Worm (Caenorhabditis elegans) whole organism, L4 larva: ENCODE data around the gene rsa-2.

Experiments
- D1046.2 ChIP-seq: fragments of 200-800 bp; sonication (Bioruptor generic); IDR thresholded peaks from 2 replicates; pipeline ENCODE4 v1.3.6; 2022; ENCODE audit warnings: missing genetic modification characterization, missing compliant biosample characterization
- F49E8.2 ChIP-seq: sonication (generic microtip); optimal IDR thresholded peaks from 2 replicates; lab custom pipeline; 2016; ENCODE audit warnings: missing compliant biosample characterization, mild to moderate bottlenecking, missing genetic modification characterization, borderline replicate concordance
- T20F7.1 ChIP-seq: fragments of 200-800 bp; sonication (Bioruptor generic); optimal IDR thresholded peaks from 2 replicates; lab custom pipeline; 2018; ENCODE audit warnings: mild to moderate bottlenecking, missing genetic modification characterization, missing compliant biosample characterization
- T26A8.4 ChIP-seq: fragments of 200-800 bp; sonication (Bioruptor generic); IDR thresholded peaks from 2 replicates; pipeline ENCODE4 v1.3.6; 2022; ENCODE audit warnings: missing genetic modification characterization, missing compliant biosample characterization
- Y105C5A.15 ChIP-seq: fragments of 200-800 bp; sonication (Bioruptor generic); IDR thresholded peaks from 2 replicates; pipeline ENCODE4 v1.3.6; 2022; ENCODE audit warnings: missing genetic modification characterization, missing compliant biosample characterization
- Y5F2A.4 ChIP-seq: fragments of 200-800 bp; sonication (Bioruptor generic); optimal IDR thresholded peaks from 2 replicates; lab custom pipeline; 2018; ENCODE audit warnings: mild to moderate bottlenecking, missing genetic modification characterization, missing compliant biosample characterization
- ZK337.2 ChIP-seq: fragments of 200-800 bp; sonication (Bioruptor generic); IDR thresholded peaks from 2 replicates; pipeline ENCODE4 v1.3.6; 2022; ENCODE audit warnings: missing genetic modification reagents, missing genetic modification characterization, missing compliant biosample characterization
- aha-1 ChIP-seq: fragments of 150-350 bp; peaks from one replicate; lab custom pipeline; 2014; ENCODE audit warnings: missing biosample characterization, missing genetic modification characterization
- aly-2 ChIP-seq: sonication (generic microtip); optimal IDR thresholded peaks from 2 replicates; lab custom pipeline; 2018; ENCODE audit warnings: missing biosample characterization, missing genetic modification characterization
- ama-1 ChIP-seq: fragments of 150-350 bp; optimal IDR thresholded peaks from 2 replicates; lab custom pipeline; 2014; ENCODE audit warnings: inconsistent platforms, mixed read lengths
- attf-4 ChIP-seq: sonication (generic microtip); optimal IDR thresholded peaks from 3 replicates; lab custom pipeline; 2017; ENCODE audit warnings: missing biosample characterization, missing genetic modification characterization
- ceh-28 ChIP-seq: fragments of 150-350 bp; optimal IDR thresholded peaks from 2 replicates; lab custom pipeline; 2014; ENCODE audit warnings: missing biosample characterization, missing genetic modification reagents, missing genetic modification characterization
- ceh-32 ChIP-seq: sonication (generic microtip); optimal IDR thresholded peaks from 2 replicates; lab custom pipeline; 2016; ENCODE audit warnings: mild to moderate bottlenecking, missing genetic modification characterization, missing compliant biosample characterization; ENCODE audit not compliant: poor library complexity
- ceh-44 ChIP-seq: fragments of 200-800 bp; sonication (Bioruptor generic); IDR thresholded peaks from 2 replicates; pipeline ENCODE4 v1.3.6; 2022; ENCODE audit warnings: missing genetic modification reagents, missing genetic modification characterization, missing compliant biosample characterization
- ceh-82 ChIP-seq: sonication (generic microtip); optimal IDR thresholded peaks from 2 replicates; lab custom pipeline; 2017; ENCODE audit warnings: missing biosample characterization, missing genetic modification characterization
- ces-1 ChIP-seq: fragments of 150-350 bp; sonication (generic microtip); optimal IDR thresholded peaks from 4 replicates; lab custom pipeline; 2014; ENCODE audit warnings: missing biosample characterization, missing genetic modification reagents, missing genetic modification characterization
- ctbp-1 ChIP-seq: fragments of 200-800 bp; sonication (Bioruptor generic); IDR thresholded peaks from 2 replicates; pipeline ENCODE4 v1.3.6; 2022; ENCODE audit warnings: missing genetic modification reagents, missing genetic modification characterization, missing compliant biosample characterization
- daf-12 ChIP-seq: fragments of 150-350 bp; optimal IDR thresholded peaks from 2 replicates; lab custom pipeline; 2014; ENCODE audit warnings: missing biosample characterization, missing genetic modification reagents, missing genetic modification characterization
- daf-19 ChIP-seq: fragments of 200-800 bp; sonication (Bioruptor generic); conservative IDR thresholded peaks from 2 replicates; pipeline ENCODE4 v1.3.6; 2022; ENCODE audit warnings: missing genetic modification characterization, missing compliant biosample characterization
- dmd-6 ChIP-seq: fragments of 200-800 bp; sonication (Bioruptor generic); IDR thresholded peaks from 2 replicates; pipeline ENCODE4 v1.3.6; 2022; ENCODE audit warnings: missing genetic modification reagents, missing genetic modification characterization, missing compliant biosample characterization
- dmd-8 ChIP-seq: fragments of 200-800 bp; sonication (Bioruptor generic); IDR thresholded peaks from 2 replicates; pipeline ENCODE4 v1.3.6; 2022; ENCODE audit warnings: missing genetic modification characterization, missing compliant biosample characterization
- egl-43 ChIP-seq: fragments of 200-800 bp; sonication (Bioruptor generic); IDR thresholded peaks from 2 replicates; pipeline ENCODE4 v1.3.6; 2022; ENCODE audit warnings: missing genetic modification reagents, missing genetic modification characterization, missing compliant biosample characterization
- fkh-10 ChIP-seq: fragments of 150-350 bp; optimal IDR thresholded peaks from 2 replicates; lab custom pipeline; 2014; ENCODE audit warnings: missing biosample characterization, missing genetic modification reagents, missing genetic modification characterization
- hif-1 ChIP-seq, 2 experiments: sonication (generic microtip); optimal IDR thresholded peaks; 2 replicates each; lab custom pipeline; 2016 to 2017; ENCODE audit warnings: missing compliant biosample characterization in 2 of 2, missing genetic modification characterization in 2 of 2, missing genetic modification reagents in 2 of 2, missing genotype in 2 of 2, mild to moderate bottlenecking in 1 of 2
- hmg-1.1 ChIP-seq: fragments of 200-800 bp; sonication (Bioruptor generic); IDR thresholded peaks from 2 replicates; pipeline ENCODE4 v1.3.6; 2022; ENCODE audit warnings: missing genetic modification reagents, missing genetic modification characterization, missing compliant biosample characterization
- lin-1 ChIP-seq: fragments of 200-800 bp; sonication (Bioruptor generic); IDR thresholded peaks from 2 replicates; pipeline ENCODE4 v1.3.6; 2022; ENCODE audit warnings: missing genetic modification reagents, missing genetic modification characterization, missing compliant biosample characterization
- lin-13 ChIP-seq: fragments of 150-350 bp; optimal IDR thresholded peaks from 2 replicates; lab custom pipeline; 2014; ENCODE audit warnings: missing biosample characterization, missing genetic modification reagents, missing genetic modification characterization
- lin-15B ChIP-seq: fragments of 150-350 bp; sonication (generic microtip); optimal IDR thresholded peaks from 3 replicates; lab custom pipeline; 2014; ENCODE audit warnings: missing biosample characterization, missing genetic modification characterization
- lin-39 ChIP-seq: fragments of 150-350 bp; optimal IDR thresholded peaks from 2 replicates; lab custom pipeline; 2014; ENCODE audit warnings: missing biosample characterization, missing genetic modification reagents, missing genetic modification characterization
- lir-3 ChIP-seq: sonication (generic microtip); optimal IDR thresholded peaks from 2 replicates; lab custom pipeline; 2016; ENCODE audit warnings: mild to moderate bottlenecking, missing genetic modification characterization, missing compliant biosample characterization
- madf-9 ChIP-seq: fragments of 200-800 bp; sonication (Bioruptor generic); conservative IDR thresholded peaks from 2 replicates; pipeline ENCODE4 v1.3.6; 2022; ENCODE audit warnings: missing genetic modification reagents, missing genetic modification characterization, missing compliant biosample characterization
- mdl-1 ChIP-seq, 2 experiments: fragments of 150-350 bp in 1 of 2; sonication (generic microtip) in 1 of 2; optimal IDR thresholded peaks; 2 replicates each; lab custom pipeline; 2014 to 2017; ENCODE audit warnings: missing biosample characterization in 2 of 2, missing genetic modification characterization in 2 of 2
- mdt-29 ChIP-seq: fragments of 200-800 bp; sonication (Bioruptor generic); IDR thresholded peaks from 2 replicates; pipeline ENCODE4 v1.3.6; 2022; ENCODE audit warnings: missing genetic modification reagents, missing genetic modification characterization, missing compliant biosample characterization
- nhr-102 ChIP-seq: sonication (generic microtip); optimal IDR thresholded peaks from 2 replicates; lab custom pipeline; 2016; ENCODE audit warnings: mild to moderate bottlenecking, missing genetic modification characterization, moderate library complexity, missing compliant biosample characterization
- nhr-11 ChIP-seq: fragments of 150-350 bp; optimal IDR thresholded peaks from 2 replicates; lab custom pipeline; 2014; ENCODE audit warnings: missing biosample characterization, missing genetic modification characterization
- nhr-28 ChIP-seq: fragments of 150-350 bp; optimal IDR thresholded peaks from 2 replicates; lab custom pipeline; 2014; ENCODE audit warnings: missing biosample characterization, missing genetic modification characterization
- nhr-41 ChIP-seq: fragments of 200-800 bp; sonication (Bioruptor generic); IDR thresholded peaks from 2 replicates; pipeline ENCODE4 v1.3.6; 2022; ENCODE audit warnings: missing genetic modification reagents, missing genetic modification characterization, missing compliant biosample characterization
- nhr-76 ChIP-seq: fragments of 150-350 bp; optimal IDR thresholded peaks from 2 replicates; lab custom pipeline; 2014; ENCODE audit warnings: missing biosample characterization, missing genetic modification characterization
- php-3 ChIP-seq: fragments of 200-800 bp; sonication (Bioruptor generic); IDR thresholded peaks from 2 replicates; pipeline ENCODE4 v1.3.6; 2022; ENCODE audit warnings: missing genetic modification reagents, missing genetic modification characterization, missing compliant biosample characterization
- rbr-2 ChIP-seq: sonication (generic microtip); optimal IDR thresholded peaks from 2 replicates; lab custom pipeline; 2016; ENCODE audit warnings: missing genotype, missing genetic modification characterization, missing compliant biosample characterization
- saeg-2 ChIP-seq: fragments of 200-800 bp; sonication (Bioruptor generic); IDR thresholded peaks from 2 replicates; pipeline ENCODE4 v1.3.6; 2022; ENCODE audit warnings: missing genetic modification reagents, missing genetic modification characterization, missing compliant biosample characterization
- snpc-4 ChIP-seq: fragments of 150-350 bp; optimal IDR thresholded peaks from 2 replicates; lab custom pipeline; 2014; ENCODE audit warnings: missing biosample characterization, missing genetic modification characterization
- spr-1 ChIP-seq: sonication (generic microtip); optimal IDR thresholded peaks from 2 replicates; lab custom pipeline; 2016; ENCODE audit warnings: mild to moderate bottlenecking, missing genetic modification characterization, missing compliant biosample characterization
- spr-3 ChIP-seq: fragments of 200-800 bp; sonication (Bioruptor generic); optimal IDR thresholded peaks from 2 replicates; lab custom pipeline; 2018; ENCODE audit warnings: mild to moderate bottlenecking, missing genetic modification characterization, missing compliant biosample characterization
- tag-97 ChIP-seq: fragments of 200-800 bp; sonication (Bioruptor generic); IDR thresholded peaks from 2 replicates; pipeline ENCODE4 v1.3.6; 2022; ENCODE audit warnings: missing genetic modification characterization, missing compliant biosample characterization
- unc-62 ChIP-seq, 3 experiments: fragments of 150-350 bp in 1 of 3; sonication (generic microtip); optimal IDR thresholded peaks in 2 of 3; peaks in 1 of 3; 1 replicate in 1 of 3; 2 replicates in 2 of 3; lab custom pipeline; 2014 to 2017; ENCODE audit warnings: missing biosample characterization in 3 of 3, missing genetic modification characterization in 3 of 3, missing genetic modification reagents in 3 of 3, missing genotype in 1 of 3
- vab-7 ChIP-seq: fragments of 200-800 bp; sonication (Bioruptor generic); IDR thresholded peaks from 2 replicates; pipeline ENCODE4 v1.3.6; 2022; ENCODE audit warnings: missing genetic modification reagents, missing genetic modification characterization, missing compliant biosample characterization
- zag-1 ChIP-seq: fragments of 150-350 bp; optimal IDR thresholded peaks from 2 replicates; lab custom pipeline; 2014; ENCODE audit warnings: missing biosample characterization, missing genetic modification characterization
- zfp-2 ChIP-seq: sonication (generic microtip); optimal IDR thresholded peaks from 2 replicates; lab custom pipeline; 2016; ENCODE audit warnings: mild to moderate bottlenecking, missing genetic modification characterization, missing compliant biosample characterization
- zfp-3 ChIP-seq: fragments of 200-800 bp; sonication (Bioruptor generic); conservative IDR thresholded peaks from 2 replicates; pipeline ENCODE4 v1.3.6; 2022; ENCODE audit warnings: missing genetic modification reagents, missing genetic modification characterization, missing compliant biosample characterization
- ztf-11 ChIP-seq: fragments of 150-350 bp; optimal IDR thresholded peaks from 2 replicates; lab custom pipeline; 2014; ENCODE audit warnings: missing biosample characterization, missing genetic modification characterization
- ztf-7 ChIP-seq: fragments of 150-350 bp; optimal IDR thresholded peaks from 2 replicates; lab custom pipeline; 2014; ENCODE audit warnings: missing biosample characterization, missing genetic modification characterization

Gene rsa-2

ce11 chrIII:11066691-11067090 lies 3.4 kb downstream of the rsa-2 start (continued):
- no peak for TF ChIP-seq ces-1 (GFP tag; lab: Kevin White, UChicago)
- TF ChIP-seq lin-13, result peak; percentile 49
- TF ChIP-seq zag-1 (tag; lab: Kevin White, UChicago), result no peak
- TF ChIP-seq attf-4, result no peak
- peak; percentile 62 for TF ChIP-seq spr-1
- peak; percentile 82 for TF ChIP-seq lin-1
- no peak for TF ChIP-seq ceh-82
- peak in 1 of 2 experiments; percentile 3 for TF ChIP-seq mdl-1 (tag; optimal IDR thresholded peaks at IDR 0.05; lab: Kevin White, UChicago)
- peak; percentile 74 for TF ChIP-seq fkh-10 (GFP tag; lab: Kevin White, UChicago)
- peak; percentile 92 for TF ChIP-seq ctbp-1 (GFP tag; lab: Robert Waterston, UW)
- peak; percentile 75 for TF ChIP-seq ZK337.2 (GFP tag; lab: Robert Waterston, UW)
- peak; percentile 91 for TF ChIP-seq vab-7 (GFP tag; lab: Robert Waterston, UW)
- peak; percentile 21 for TF ChIP-seq nhr-11 (tag; lab: Kevin White, UChicago)
- peak; percentile 85 for TF ChIP-seq dmd-6 (GFP tag; lab: Robert Waterston, UW)
- TF ChIP-seq ceh-28, result no peak
- no peak for TF ChIP-seq tag-97 (GFP tag; lab: Robert Waterston, UW)
- no peak for TF ChIP-seq aly-2 (tag; lab: Kevin White, UChicago)
- TF ChIP-seq egl-43, result peak; percentile 95
- TF ChIP-seq daf-12 (tag; lab: Kevin White, UChicago), result no peak
- peak; percentile 5 for TF ChIP-seq nhr-28 (tag; lab: Kevin White, UChicago)
- peak; percentile 98 for TF ChIP-seq aha-1 (tag; lab: Kevin White, UChicago)
- TF ChIP-seq unc-62 (GFP tag; optimal IDR thresholded peaks at IDR 0.05 in 1 of 2; lab: Kevin White, UChicago), result peak in 1 of 2 experiments; percentile 19
- no peak for TF ChIP-seq unc-62 (tag; optimal IDR thresholded peaks at IDR 0.05; lab: Kevin White, UChicago)
- TF ChIP-seq Y5F2A.4 (GFP tag; lab: Kevin White, UChicago), result peak; percentile 43
- TF ChIP-seq saeg-2 (GFP tag; lab: Robert Waterston, UW), result peak; percentile 71; the same call in 1 of the 2 replicates
- no peak for TF ChIP-seq ceh-32 (tag; lab: Kevin White, UChicago)
- TF ChIP-seq ceh-44 (GFP tag; lab: Robert Waterston, UW), result peak; percentile 71; the same call in 1 of the 2 replicates
- TF ChIP-seq madf-9 (GFP tag; lab: Robert Waterston, UW), result peak; percentile 90
- TF ChIP-seq lir-3 (tag; lab: Kevin White, UChicago), result peak; percentile 32
- peak; percentile 82 for TF ChIP-seq php-3 (GFP tag; lab: Robert Waterston, UW)
- peak; percentile 78; the same call in 1 of the 2 replicates for TF ChIP-seq D1046.2 (GFP tag; lab: Robert Waterston, UW)
- no peak for TF ChIP-seq snpc-4
- peak; percentile 82 for TF ChIP-seq mdt-29 (GFP tag; lab: Robert Waterston, UW)
- peak; percentile 85 for TF ChIP-seq rbr-2 (tag; lab: Kevin White, UChicago)
- TF ChIP-seq hif-1 (tag; optimal IDR thresholded peaks at IDR 0.05; lab: Kevin White, UChicago), result peak; percentile 23 to 31
- TF ChIP-seq lin-39, result no peak
- TF ChIP-seq ztf-11, result no peak
- peak; percentile 82 for TF ChIP-seq spr-3
- no peak for TF ChIP-seq lin-15B (tag; lab: Kevin White, UChicago)
- TF ChIP-seq nhr-102 (tag; lab: Kevin White, UChicago), result peak; percentile 71
- peak; percentile 56 for TF ChIP-seq ama-1 (lab: Kevin White, UChicago)
- TF ChIP-seq nhr-41 (GFP tag; lab: Robert Waterston, UW), result peak; percentile 61; the same call in 1 of the 2 replicates
- no peak for TF ChIP-seq nhr-76
- peak; percentile 87 for TF ChIP-seq zfp-3 (GFP tag; lab: Robert Waterston, UW)
- peak; percentile 89 for TF ChIP-seq dmd-8 (GFP tag; lab: Robert Waterston, UW)
- TF ChIP-seq Y105C5A.15 (GFP tag; lab: Robert Waterston, UW), result peak; percentile 88; the same call in 1 of the 2 replicates
- TF ChIP-seq T20F7.1 (GFP tag; lab: Kevin White, UChicago), result no peak
- no peak for TF ChIP-seq daf-19 (GFP tag; lab: Robert Waterston, UW)
- TF ChIP-seq hmg-1.1 (GFP tag; lab: Robert Waterston, UW), result peak; percentile 96
- TF ChIP-seq F49E8.2 (tag; lab: Kevin White, UChicago), result peak; percentile 60
- no peak for TF ChIP-seq zfp-2
- peak; percentile 95 for TF ChIP-seq T26A8.4 (GFP tag; lab: Robert Waterston, UW)
- peak; percentile 57 for TF ChIP-seq ztf-7 (tag; lab: Kevin White, UChicago)
